Worm (Caenorhabditis elegans): ENCODE data around the gene rps-23.

DNA sequence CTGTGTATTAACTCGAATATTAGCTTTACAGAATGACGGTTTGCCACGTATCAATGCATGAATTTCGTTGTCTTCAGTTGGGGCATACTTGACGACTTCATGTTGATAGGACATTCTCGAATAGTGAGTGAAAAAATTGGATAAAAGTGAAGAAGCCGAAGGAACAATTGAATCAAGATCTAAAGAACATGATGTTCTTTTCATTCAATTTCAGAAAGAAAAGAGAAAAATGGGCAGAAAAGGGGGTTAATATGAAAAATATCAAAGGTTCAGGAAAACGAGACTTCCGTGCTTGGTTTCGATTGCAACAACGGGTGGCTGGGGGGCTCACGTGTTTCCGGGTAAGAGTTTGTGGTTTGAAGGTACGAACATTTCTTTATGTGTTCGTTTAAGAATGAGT, 23.7 kb upstream of the rps-23 start:
- no peak for TF ChIP-seq ama-1 (optimal IDR thresholded peaks at IDR 0.05)
- TF ChIP-seq aly-1 (tag; optimal IDR thresholded peaks at IDR 0.05) = no peak
- TF ChIP-seq ets-7 (tag; optimal IDR thresholded peaks at IDR 0.05) = no peak
- TF ChIP-seq hnd-1 (tag; optimal IDR thresholded peaks at IDR 0.05) = no peak
- no peak for TF ChIP-seq flt-1 (GFP tag; IDR thresholded peaks at IDR 0.05)
- no peak for TF ChIP-seq B0310.2 (tag; optimal IDR thresholded peaks at IDR 0.05)
- TF ChIP-seq scrt-1 (GFP tag; IDR thresholded peaks at IDR 0.05) = no peak
- no peak for TF ChIP-seq F13C5.2 (tag; optimal IDR thresholded peaks at IDR 0.05)
- no peak for TF ChIP-seq ceh-13 (GFP tag; optimal IDR thresholded peaks at IDR 0.05)
- TF ChIP-seq tbx-11 (GFP tag; IDR thresholded peaks at IDR 0.05) = no peak
- TF ChIP-seq sea-1 (GFP tag; conservative IDR thresholded peaks at IDR 0.05) = no peak

Measured in whole organism, early embryonic.